Fruit fly (Drosophila melanogaster) whole organism, adult: ENCODE measurements around the gene CG33631.

ENCODE experiments used
- CG11617 ChIP-seq: fragments of 200-800 bp; sonication (Bioruptor generic); optimal IDR thresholded peaks from 2 replicates; lab custom pipeline; 2017; ENCODE audit warnings: mild to moderate bottlenecking, missing biosample characterization, missing genetic modification reagents, missing genetic modification characterization
- CG14711 ChIP-seq: fragments of 200-800 bp; sonication (Bioruptor generic); optimal IDR thresholded peaks from 2 replicates; lab custom pipeline; 2018; ENCODE audit warnings: missing biosample characterization, mild to moderate bottlenecking, missing genetic modification characterization, moderate library complexity
- CG1620 ChIP-seq: fragments of 200-800 bp; sonication (Bioruptor generic); optimal IDR thresholded peaks from 2 replicates; lab custom pipeline; 2016; ENCODE audit warnings: missing biosample characterization, missing genetic modification characterization
- CG33017 ChIP-seq: fragments of 200-800 bp; sonication (Bioruptor generic); optimal IDR thresholded peaks from 2 replicates; lab custom pipeline; 2018; ENCODE audit warnings: missing biosample characterization, mild to moderate bottlenecking, missing genetic modification characterization, moderate library complexity
- CG7045 ChIP-seq: fragments of 200-800 bp; sonication (Bioruptor generic); optimal IDR thresholded peaks from 2 replicates; lab custom pipeline; 2017; ENCODE audit warnings: missing biosample characterization, mild to moderate bottlenecking, missing genetic modification characterization
- CG7101 ChIP-seq: fragments of 200-800 bp; sonication (Bioruptor generic); optimal IDR thresholded peaks from 2 replicates; lab custom pipeline; 2018; ENCODE audit warnings: missing biosample characterization, mild to moderate bottlenecking, missing genetic modification characterization, moderate library complexity
- Clk ChIP-seq: fragments of 200-800 bp; sonication (Bioruptor generic); optimal IDR thresholded peaks from 2 replicates; lab custom pipeline; 2017; ENCODE audit warnings: missing biosample characterization, missing genetic modification characterization
- cic ChIP-seq: fragments of 200-800 bp; sonication (Bioruptor generic); optimal IDR thresholded peaks from 2 replicates; lab custom pipeline; 2017; ENCODE audit warnings: missing biosample characterization, mild to moderate bottlenecking, missing genetic modification characterization, moderate library complexity
- kay ChIP-seq: fragments of 200-800 bp; sonication (Bioruptor generic); peaks from one replicate; lab custom pipeline; 2016; ENCODE audit warnings: missing biosample characterization, missing genetic modification characterization, borderline replicate concordance
- pad ChIP-seq: fragments of 200-800 bp; sonication (Bioruptor generic); optimal IDR thresholded peaks from 3 replicates; lab custom pipeline; 2017; ENCODE audit warnings: missing biosample characterization, missing genetic modification characterization, mild to moderate bottlenecking, moderate library complexity, missing genetic modification reagents

dm6 chr3R:10055004-10055403 lies 8.8 kb upstream of the CG33631 start:
- TF ChIP-seq Clk (GFP tag; lab: Kevin White, UChicago) (no peak), cic (no peak), CG14711 (tag; lab: Kevin White, UChicago) (no peak), pad (GFP tag; lab: Kevin White, UChicago) (no peak), CG11617 (GFP tag; lab: Kevin White, UChicago) (no peak), CG33017 (tag; lab: Kevin White, UChicago) (no peak), CG7045 (GFP tag; lab: Kevin White, UChicago) (no peak), CG7101 (tag; lab: Kevin White, UChicago) (no peak), CG1620 (GFP tag; lab: Kevin White, UChicago) (no peak), kay (GFP tag; lab: Kevin White, UChicago) (no peak)
